Fruit fly (Drosophila melanogaster) whole organism, embryonic: ENCODE results near the gene Ttc26.

Experiments used
- ATbp ChIP-seq: fragments of 200-800 bp; sonication (Bioruptor generic); optimal IDR thresholded peaks from 2 replicates; lab custom pipeline; 2017; ENCODE audit warnings: missing biosample characterization, mild to moderate bottlenecking, missing genetic modification characterization, missing genetic modification reagents
- Abd-B ChIP-seq: fragments of 200-800 bp; sonication (Bioruptor generic); optimal IDR thresholded peaks from 2 replicates; lab custom pipeline; 2018; ENCODE audit warnings: missing biosample characterization, mild to moderate bottlenecking, missing genetic modification characterization, moderate library complexity
- Atf3 ChIP-seq: fragments of 200-800 bp; sonication (Bioruptor generic); optimal IDR thresholded peaks from 3 replicates; lab custom pipeline; 2016; ENCODE audit warnings: missing biosample characterization, missing genetic modification characterization
- C15 ChIP-seq: fragments of 200-800 bp; sonication (Bioruptor generic); IDR thresholded peaks from 3 replicates; pipeline ENCODE4 v1.3.6; 2022; ENCODE audit warnings: missing biosample characterization, missing genetic modification characterization
- CG11456 ChIP-seq: fragments of 200-800 bp; sonication (Bioruptor generic); IDR thresholded peaks from 3 replicates; pipeline ENCODE4 v1.3.6; 2022; ENCODE audit warnings: missing biosample characterization, missing genetic modification characterization
- CG11504 ChIP-seq: fragments of 200-800 bp; sonication (Bioruptor generic); optimal IDR thresholded peaks from 3 replicates; lab custom pipeline; 2019; ENCODE audit warnings: missing biosample characterization, mild to moderate bottlenecking, missing genetic modification characterization, moderate library complexity
- CG11723 ChIP-seq: fragments of 200-800 bp; sonication (Bioruptor generic); optimal IDR thresholded peaks from 2 replicates; lab custom pipeline; 2017; ENCODE audit warnings: missing biosample characterization, mild to moderate bottlenecking, missing genetic modification characterization
- CG12155 ChIP-seq: fragments of 200-800 bp; sonication (Bioruptor generic); optimal IDR thresholded peaks from 3 replicates; lab custom pipeline; 2016; ENCODE audit warnings: missing biosample characterization, missing genetic modification characterization
- CG12769 ChIP-seq: fragments of 200-800 bp; sonication (Bioruptor generic); optimal IDR thresholded peaks from 2 replicates; lab custom pipeline; 2019; ENCODE audit warnings: missing biosample characterization, mild to moderate bottlenecking, missing genetic modification characterization, moderate library complexity
- CG14667 ChIP-seq: fragments of 200-800 bp; sonication (Bioruptor generic); IDR thresholded peaks from 2 replicates; pipeline ENCODE4 v1.3.6; 2022; ENCODE audit warnings: missing biosample characterization, missing genetic modification characterization
- CG15011 ChIP-seq: fragments of 200-800 bp; sonication (Bioruptor generic); optimal IDR thresholded peaks from 3 replicates; lab custom pipeline; 2018; ENCODE audit warnings: missing biosample characterization, mild to moderate bottlenecking, missing genetic modification characterization
- CG15696 ChIP-seq: fragments of 200-800 bp; sonication (Bioruptor generic); optimal IDR thresholded peaks from 2 replicates; lab custom pipeline; 2019; ENCODE audit warnings: missing biosample characterization, mild to moderate bottlenecking, missing genetic modification characterization, moderate library complexity
- CG1603 ChIP-seq: fragments of 200-800 bp; sonication (Bioruptor generic); optimal IDR thresholded peaks from 2 replicates; lab custom pipeline; 2019; ENCODE audit warnings: missing biosample characterization, mild to moderate bottlenecking, missing genetic modification characterization, moderate library complexity
- CG18599 ChIP-seq: fragments of 200-800 bp; sonication (Bioruptor generic); optimal IDR thresholded peaks from 3 replicates; lab custom pipeline; 2017; ENCODE audit warnings: missing biosample characterization, missing genetic modification characterization, mild to moderate bottlenecking, moderate library complexity, missing genetic modification reagents
- CG18619 ChIP-seq: fragments of 200-800 bp; sonication (Bioruptor generic); optimal IDR thresholded peaks from 3 replicates; lab custom pipeline; 2017; ENCODE audit warnings: missing biosample characterization, mild to moderate bottlenecking, missing genetic modification characterization
- CG32772 ChIP-seq: fragments of 200-800 bp; sonication (Bioruptor generic); IDR thresholded peaks from 2 replicates; pipeline ENCODE4 v1.3.6; 2022; ENCODE audit warnings: missing biosample characterization, missing genetic modification characterization
- CG6272 ChIP-seq: fragments of 200-800 bp; sonication (Bioruptor generic); IDR thresholded peaks from 2 replicates; pipeline ENCODE4 v1.3.6; 2022; ENCODE audit warnings: missing biosample characterization, missing genetic modification characterization
- CG6654 ChIP-seq: fragments of 200-800 bp; sonication (Bioruptor generic); optimal IDR thresholded peaks from 2 replicates; lab custom pipeline; 2017; ENCODE audit warnings: missing biosample characterization, mild to moderate bottlenecking, missing genetic modification characterization
- CG6689 ChIP-seq: fragments of 200-800 bp; sonication (Bioruptor generic); IDR thresholded peaks from 2 replicates; pipeline ENCODE4 v1.3.6; 2022; ENCODE audit warnings: missing biosample characterization, missing genetic modification characterization
- CG7372 ChIP-seq: fragments of 200-800 bp; sonication (Bioruptor generic); IDR thresholded peaks from 2 replicates; pipeline ENCODE4 v1.3.6; 2022; ENCODE audit warnings: missing biosample characterization, missing genetic modification characterization
- CG7839 ChIP-seq: fragments of 200-800 bp; sonication (Bioruptor generic); optimal IDR thresholded peaks from 3 replicates; lab custom pipeline; 2018; ENCODE audit warnings: missing biosample characterization, mild to moderate bottlenecking, missing genetic modification characterization, moderate library complexity
- CG8924 ChIP-seq: fragments of 200-800 bp; optimal IDR thresholded peaks from 3 replicates; lab custom pipeline; 2019; ENCODE audit warnings: missing biosample characterization, mild to moderate bottlenecking, missing genetic modification characterization, moderate library complexity
- Dad ChIP-seq: fragments of 200-800 bp; sonication (Bioruptor generic); optimal IDR thresholded peaks from 3 replicates; lab custom pipeline; 2016; ENCODE audit warnings: missing biosample characterization, missing genetic modification characterization
- Elba2 ChIP-seq: fragments of 200-800 bp; sonication (Bioruptor generic); optimal IDR thresholded peaks from 3 replicates; lab custom pipeline; 2016; ENCODE audit warnings: missing biosample characterization, missing genetic modification characterization
- HLH54F ChIP-seq: fragments of 200-800 bp; sonication (Bioruptor generic); optimal IDR thresholded peaks from 3 replicates; lab custom pipeline; 2016; ENCODE audit warnings: missing biosample characterization, missing genetic modification characterization
- Max ChIP-seq: fragments of 200-800 bp; sonication (Bioruptor generic); optimal IDR thresholded peaks from 2 replicates; lab custom pipeline; 2016; ENCODE audit warnings: missing biosample characterization, mild to moderate bottlenecking, missing genetic modification characterization
- Neu2 ChIP-seq: fragments of 200-800 bp; sonication (Bioruptor generic); optimal IDR thresholded peaks from 3 replicates; lab custom pipeline; 2016; ENCODE audit warnings: missing biosample characterization, missing genetic modification characterization, borderline replicate concordance
- Ptx1 ChIP-seq: fragments of 200-800 bp; sonication (Bioruptor generic); IDR thresholded peaks from 2 replicates; pipeline ENCODE4 v1.3.6; 2022; ENCODE audit warnings: missing biosample characterization, missing genetic modification characterization
- Ravus ChIP-seq: fragments of 200-800 bp; sonication (Bioruptor generic); IDR thresholded peaks from 2 replicates; pipeline ENCODE4 v1.3.6; 2022; ENCODE audit warnings: missing biosample characterization, missing genetic modification characterization
- Sin3A ChIP-seq: fragments of >200 bp; optimal IDR thresholded peaks from 2 replicates; lab custom pipeline; 2018
- Sry-δ ChIP-seq: fragments of 200-800 bp; sonication (Bioruptor generic); optimal IDR thresholded peaks from 2 replicates; lab custom pipeline; 2016; ENCODE audit warnings: missing biosample characterization, missing genetic modification characterization
- YL-1 ChIP-seq: fragments of 200-800 bp; sonication (Bioruptor generic); optimal IDR thresholded peaks from 3 replicates; lab custom pipeline; 2017; ENCODE audit warnings: missing biosample characterization, mild to moderate bottlenecking, missing genetic modification characterization
- al ChIP-seq: fragments of 200-800 bp; sonication (Bioruptor generic); IDR thresholded peaks from 2 replicates; pipeline ENCODE4 v1.3.6; 2022; ENCODE audit warnings: missing biosample characterization, missing genetic modification characterization
- ato ChIP-seq: fragments of 200-800 bp; sonication (Bioruptor generic); IDR thresholded peaks from 2 replicates; pipeline ENCODE4 v1.3.6; 2022; ENCODE audit warnings: missing biosample characterization, missing genetic modification characterization; ENCODE audit not compliant: partially characterized antibody
- cas ChIP-seq: fragments of 200-800 bp; sonication (Bioruptor generic); IDR thresholded peaks from 2 replicates; pipeline ENCODE4 v1.3.6; 2022; ENCODE audit warnings: missing biosample characterization, missing genetic modification characterization
- caup ChIP-seq: fragments of 200-800 bp; sonication (Bioruptor generic); optimal IDR thresholded peaks from 3 replicates; lab custom pipeline; 2017; ENCODE audit warnings: missing biosample characterization, mild to moderate bottlenecking, missing genetic modification characterization, moderate library complexity; ENCODE audit not compliant: severe bottlenecking
- croc ChIP-seq: fragments of 200-800 bp; sonication (Bioruptor generic); conservative IDR thresholded peaks from 3 replicates; pipeline ENCODE4 v1.3.6; 2022; ENCODE audit warnings: missing biosample characterization, missing genetic modification characterization
- emc ChIP-seq: fragments of 200-800 bp; sonication (Bioruptor generic); optimal IDR thresholded peaks from 2 replicates; lab custom pipeline; 2016; ENCODE audit warnings: missing biosample characterization, missing genetic modification characterization
- gcm2 ChIP-seq: fragments of 200-800 bp; sonication (Bioruptor generic); optimal IDR thresholded peaks from 2 replicates; lab custom pipeline; 2016; ENCODE audit warnings: missing biosample characterization, missing genetic modification characterization
- gsb-n ChIP-seq: fragments of 200-800 bp; sonication (Bioruptor generic); optimal IDR thresholded peaks from 3 replicates; lab custom pipeline; 2018; ENCODE audit warnings: missing biosample characterization, mild to moderate bottlenecking, missing genetic modification characterization
- hth ChIP-seq: fragments of >200 bp; optimal IDR thresholded peaks from 2 replicates; lab custom pipeline; 2017; ENCODE audit warnings: inconsistent platforms
- kni ChIP-seq: fragments of 200-800 bp; sonication (Bioruptor generic); optimal IDR thresholded peaks from 3 replicates; lab custom pipeline; 2017; ENCODE audit warnings: mild to moderate bottlenecking, missing biosample characterization, missing genetic modification reagents, missing genetic modification characterization
- nmo ChIP-seq: fragments of 200-800 bp; sonication (Bioruptor generic); optimal IDR thresholded peaks from 2 replicates; lab custom pipeline; 2018; ENCODE audit warnings: missing biosample characterization, mild to moderate bottlenecking, missing genetic modification characterization, moderate library complexity
- onecut ChIP-seq: fragments of 200-800 bp; sonication (Bioruptor generic); IDR thresholded peaks from 2 replicates; pipeline ENCODE4 v1.3.6; 2022; ENCODE audit warnings: missing biosample characterization, missing genetic modification characterization
- org-1 ChIP-seq: fragments of 200-800 bp; sonication (Bioruptor generic); optimal IDR thresholded peaks from 2 replicates; lab custom pipeline; 2017; ENCODE audit warnings: missing biosample characterization, missing genetic modification characterization
- pum ChIP-seq: fragments of 200-800 bp; sonication (Bioruptor generic); optimal IDR thresholded peaks from 2 replicates; lab custom pipeline; 2016; ENCODE audit warnings: missing biosample characterization, missing genetic modification characterization
- sima ChIP-seq: fragments of 200-800 bp; sonication (Bioruptor generic); optimal IDR thresholded peaks from 2 replicates; lab custom pipeline; 2016; ENCODE audit warnings: missing biosample characterization, missing genetic modification characterization
- slbo ChIP-seq: fragments of 200-800 bp; sonication (Bioruptor generic); IDR thresholded peaks from 2 replicates; pipeline ENCODE4 v1.3.6; 2022; ENCODE audit warnings: missing biosample characterization, missing genetic modification characterization
- stwl ChIP-seq: fragments of 200-800 bp; sonication (Bioruptor generic); optimal IDR thresholded peaks from 3 replicates; lab custom pipeline; 2018; ENCODE audit warnings: missing biosample characterization, mild to moderate bottlenecking, missing genetic modification characterization, moderate library complexity
- trh ChIP-seq: fragments of 200-800 bp; sonication (Bioruptor generic); optimal IDR thresholded peaks from 2 replicates; lab custom pipeline; 2016; ENCODE audit warnings: missing biosample characterization, missing genetic modification characterization
- tx ChIP-seq: fragments of 200-800 bp; sonication (Bioruptor generic); optimal IDR thresholded peaks from 2 replicates; lab custom pipeline; 2016; ENCODE audit warnings: missing biosample characterization, missing genetic modification characterization
- zfh1 ChIP-seq: fragments of 200-800 bp; sonication (Bioruptor generic); IDR thresholded peaks from 3 replicates; pipeline ENCODE4 v1.3.6; 2022; ENCODE audit warnings: missing biosample characterization, missing genetic modification characterization

Gene Ttc26

dm6 chr3R:15792427-15792826 lies 18.2 kb downstream of the Ttc26 start, which contains the start of gene Acyp2 (continued):
- TF ChIP-seq Sry-δ (GFP tag; lab: Kevin White, UChicago) (peak; percentile 88), CG11504 (tag; lab: Kevin White, UChicago) (peak; percentile 44), gsb-n (tag; lab: Kevin White, UChicago) (no peak), pum (GFP tag; lab: Kevin White, UChicago) (peak; percentile 23), CG12769 (tag; lab: Kevin White, UChicago) (peak; percentile 8), trh (peak; percentile 19), Ravus (GFP tag; lab: Robert Waterston, UW) (no peak), CG15696 (no peak), CG7839 (no peak), Dad (GFP tag; lab: Kevin White, UChicago) (no peak), ATbp (no peak), CG11723 (GFP tag; lab: Kevin White, UChicago) (no peak), emc (GFP tag; lab: Kevin White, UChicago) (no peak), hth (lab: Kevin White, UChicago) (no peak), gcm2 (GFP tag; lab: Kevin White, UChicago) (no peak), CG14667 (GFP tag; lab: Robert Waterston, UW) (no peak), CG6272 (GFP tag; lab: Robert Waterston, UW) (no peak), CG12155 (GFP tag; lab: Kevin White, UChicago) (peak; percentile 50), ato (no peak; the same call in 1 of the 2 replicates), Sin3A (peak; percentile 35), org-1 (GFP tag; lab: Kevin White, UChicago) (no peak), nmo (GFP tag; lab: Kevin White, UChicago) (peak; percentile 41), caup (GFP tag; lab: Kevin White, UChicago) (peak; percentile 36), CG11456 (GFP tag; lab: Robert Waterston, UW) (0 out of 3 replicates have a peak, but pooled peaks have one; percentile 44), croc (GFP tag; lab: Robert Waterston, UW) (no peak), Ptx1 (GFP tag; lab: Robert Waterston, UW) (peak; percentile 16; the same call in 1 of the 2 replicates), CG32772 (GFP tag; lab: Robert Waterston, UW) (0 out of 2 replicates have a peak, but pooled peaks have one; percentile 6), Neu2 (no peak), CG6689 (GFP tag; lab: Robert Waterston, UW) (no peak), tx (GFP tag; lab: Kevin White, UChicago) (peak; percentile 17), kni (peak; percentile 9), CG18619 (GFP tag; lab: Kevin White, UChicago) (no peak), Max (GFP tag; lab: Kevin White, UChicago) (peak; percentile 34), Atf3 (GFP tag; lab: Kevin White, UChicago) (no peak), CG7372 (no peak), C15 (GFP tag; lab: Robert Waterston, UW) (no peak), CG1603 (tag; lab: Kevin White, UChicago) (peak; percentile 77), onecut (GFP tag; lab: Robert Waterston, UW) (no peak), HLH54F (GFP tag; lab: Kevin White, UChicago) (peak; percentile 26), YL-1 (GFP tag; lab: Kevin White, UChicago) (peak; percentile 60), CG18599 (GFP tag; lab: Kevin White, UChicago) (no peak), sima (GFP tag; lab: Kevin White, UChicago) (no peak), al (GFP tag; lab: Robert Waterston, UW) (no peak), CG15011 (GFP tag; lab: Kevin White, UChicago) (no peak), CG6654 (no peak), cas (GFP tag; lab: Robert Waterston, UW) (no peak), slbo (GFP tag; lab: Robert Waterston, UW) (peak; percentile 69; the same call in 1 of the 2 replicates), Abd-B (GFP tag; lab: Kevin White, UChicago) (no peak), zfh1 (GFP tag; lab: Robert Waterston, UW) (0 out of 3 replicates have a peak, but pooled peaks have one; percentile 21), stwl (tag; lab: Kevin White, UChicago) (peak; percentile 79), Elba2 (GFP tag; lab: Kevin White, UChicago) (peak; percentile 8), CG8924 (tag; lab: Kevin White, UChicago) (peak; percentile 41)
